Worm (Caenorhabditis elegans): ENCODE measurements around the gene twk-18.

DNA sequence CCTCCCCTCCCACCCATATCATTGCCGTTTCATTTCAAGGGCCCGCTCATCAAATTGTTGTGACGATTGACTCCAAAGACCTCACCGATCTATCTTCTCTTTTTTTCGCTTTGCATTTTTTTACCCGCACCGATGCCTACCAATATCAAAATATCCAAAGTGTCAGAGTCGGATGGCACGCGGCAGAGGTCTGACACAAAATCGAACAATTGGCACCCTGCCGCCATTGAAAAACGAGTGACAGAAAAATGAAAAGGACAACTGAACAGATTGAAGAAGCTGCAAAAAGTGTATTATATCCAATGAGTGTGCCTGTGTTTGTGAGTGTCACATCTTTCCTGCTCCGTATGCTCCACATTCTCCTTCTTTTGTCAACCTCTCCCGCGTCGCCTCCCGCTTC lies 1.5 kb upstream of the twk-18 start:
- TF ChIP-seq him-1 (tag; optimal IDR thresholded peaks at IDR 0.05) (no peak), dao-5 (tag; optimal IDR thresholded peaks at IDR 0.05) (no peak), W03F9.2 (tag; optimal IDR thresholded peaks at IDR 0.05) (no peak)

Data from whole organism, L4/young adult.